4 fruit fly cellular contexts compared by ENCODE assay signal in the genomic region with DNA sequence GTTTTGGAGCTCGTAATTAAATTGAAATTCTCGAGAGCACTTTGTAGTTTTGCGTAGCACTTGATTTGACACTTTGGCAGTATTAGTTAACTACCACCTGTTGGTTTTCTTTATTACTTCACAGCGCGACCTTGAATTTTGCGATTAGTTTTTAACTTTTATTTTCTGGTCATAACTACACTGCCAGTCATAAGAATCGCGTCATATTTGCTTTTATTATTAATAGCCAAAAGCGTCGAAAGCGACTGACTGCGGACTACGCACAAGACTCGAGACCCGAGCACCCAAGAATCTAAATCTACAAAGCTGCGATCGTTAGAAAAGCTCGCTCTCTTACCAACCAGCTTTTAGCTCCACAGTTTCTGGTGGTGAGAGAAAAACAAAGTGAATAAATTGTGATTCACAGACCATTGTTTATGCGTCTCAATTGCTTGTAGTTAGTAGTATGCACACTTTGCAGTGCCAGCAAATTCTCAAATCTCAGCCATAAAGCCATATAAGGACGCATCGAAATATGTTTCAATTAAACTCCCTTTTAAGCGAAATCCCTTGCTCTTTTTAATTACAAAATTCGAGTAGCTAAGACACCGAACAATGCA.
A peak's percentile ranks its signal among the peaks of the same experiment; 100 is the strongest.
TF ChIP-seq lines count a peak whose summit lies in the region.

Gene CG42268, minus strand, starts transcription at position 245 of the 599 bp plus-strand sequence.

- no peak for TF ChIP-seq CTCF in whole organism, embryonic (GFP tag; optimal IDR thresholded peaks at IDR 0.05; lab: Kevin White, UChicago)

TF ChIP-seq in whole organism, adult, 20 proteins besides CTCF, POLR2A, EP300 and RAD21:
- TF ChIP-seq cic (GFP tag; optimal IDR thresholded peaks at IDR 0.05; lab: Kevin White, UChicago) (peak; percentile 57), kay (GFP tag; lab: Kevin White, UChicago; ENCODE audit: borderline replicate concordance) (peak; percentile 89), ovo (GFP tag; optimal IDR thresholded peaks at IDR 0.05; lab: Kevin White, UChicago) (no peak), CG14711 (tag; optimal IDR thresholded peaks at IDR 0.05; lab: Kevin White, UChicago) (no peak), Clk (GFP tag; optimal IDR thresholded peaks at IDR 0.05; lab: Kevin White, UChicago) (no peak), CG11617 (GFP tag; optimal IDR thresholded peaks at IDR 0.05; lab: Kevin White, UChicago) (no peak), CG5204 (GFP tag; optimal IDR thresholded peaks at IDR 0.05; lab: Kevin White, UChicago) (no peak), bab1 (GFP tag; optimal IDR thresholded peaks at IDR 0.05; lab: Kevin White, UChicago) (no peak), CG7045 (GFP tag; optimal IDR thresholded peaks at IDR 0.05; lab: Kevin White, UChicago) (no peak), CG1620 (GFP tag; optimal IDR thresholded peaks at IDR 0.05; lab: Kevin White, UChicago) (no peak), Crg-1 (GFP tag; optimal IDR thresholded peaks at IDR 0.05; lab: Kevin White, UChicago) (no peak), Hr96 (GFP tag; optimal IDR thresholded peaks at IDR 0.05; lab: Kevin White, UChicago) (no peak), CG33017 (tag; optimal IDR thresholded peaks at IDR 0.05; lab: Kevin White, UChicago) (peak; percentile 32), CG7101 (tag; optimal IDR thresholded peaks at IDR 0.05; lab: Kevin White, UChicago) (no peak), Mnt (GFP tag; optimal IDR thresholded peaks at IDR 0.05; lab: Kevin White, UChicago) (no peak), pad (GFP tag; optimal IDR thresholded peaks at IDR 0.05; lab: Kevin White, UChicago) (peak; percentile 6), cnc (optimal IDR thresholded peaks at IDR 0.05; lab: Kevin White, UChicago) (no peak), tj (GFP tag; optimal IDR thresholded peaks at IDR 0.05; lab: Kevin White, UChicago) (no peak), toe (GFP tag; optimal IDR thresholded peaks at IDR 0.05; lab: Kevin White, UChicago) (no peak), CG12768 (GFP tag; optimal IDR thresholded peaks at IDR 0.05; lab: Kevin White, UChicago) (peak; percentile 37)

TF ChIP-seq in whole organism, embryonic, 481 proteins besides CTCF, POLR2A, EP300 and RAD21 (continues in another document):
- no peak for TF ChIP-seq CG7963 (GFP tag; IDR thresholded peaks at IDR 0.05; lab: Robert Waterston, UW; ENCODE audit: partially characterized antibody)
- TF ChIP-seq Rfx (GFP tag; IDR thresholded peaks at IDR 0.05; lab: Robert Waterston, UW) = peak; percentile 30; the same call in 1 of the 2 replicates
- TF ChIP-seq odd (GFP tag; optimal IDR thresholded peaks at IDR 0.05; lab: Kevin White, UChicago) = no peak
- peak; percentile 77 for TF ChIP-seq CG13894 (tag; optimal IDR thresholded peaks at IDR 0.05; lab: Kevin White, UChicago)
- TF ChIP-seq CG7372 (GFP tag; IDR thresholded peaks at IDR 0.05; lab: Robert Waterston, UW) = no peak
- TF ChIP-seq CG11695 (GFP tag; IDR thresholded peaks at IDR 0.05; lab: Robert Waterston, UW) = peak; percentile 71
- TF ChIP-seq CG12659 (GFP tag; optimal IDR thresholded peaks at IDR 0.05; lab: Kevin White, UChicago) = no peak
- TF ChIP-seq CG7357 (GFP tag; IDR thresholded peaks at IDR 0.05; lab: Robert Waterston, UW) = no peak
- TF ChIP-seq shn (GFP tag; optimal IDR thresholded peaks at IDR 0.05; lab: Kevin White, UChicago) = no peak
- peak; percentile 84 for TF ChIP-seq exex (tag; optimal IDR thresholded peaks at IDR 0.05; lab: Kevin White, UChicago)
- peak; percentile 10 for TF ChIP-seq CG15514 (GFP tag; optimal IDR thresholded peaks at IDR 0.05; lab: Kevin White, UChicago)
- no peak for TF ChIP-seq bab2 (GFP tag; optimal IDR thresholded peaks at IDR 0.05; lab: Kevin White, UChicago)
- TF ChIP-seq chinmo (GFP tag; IDR thresholded peaks at IDR 0.05; lab: Robert Waterston, UW; ENCODE audit: partially characterized antibody) = peak; percentile 74; the same call in 1 of the 4 replicates
- TF ChIP-seq GATAe (GFP tag; conservative IDR thresholded peaks at IDR 0.05; lab: Robert Waterston, UW) = no peak; the same call in 1 of the 2 replicates
- no peak for TF ChIP-seq sima (GFP tag; optimal IDR thresholded peaks at IDR 0.05; lab: Kevin White, UChicago)
- no peak for TF ChIP-seq tin (GFP tag; optimal IDR thresholded peaks at IDR 0.05; lab: Kevin White, UChicago)
- TF ChIP-seq gce (GFP tag; IDR thresholded peaks at IDR 0.05; lab: Robert Waterston, UW) = no peak
- TF ChIP-seq CG10147 (GFP tag; optimal IDR thresholded peaks at IDR 0.05; lab: Kevin White, UChicago) = peak; percentile 32
- no peak for TF ChIP-seq CG9437 (GFP tag; optimal IDR thresholded peaks at IDR 0.05; lab: Kevin White, UChicago)
- peak; percentile 46 for TF ChIP-seq BtbVII (GFP tag; optimal IDR thresholded peaks at IDR 0.05; lab: Kevin White, UChicago)
- peak; percentile 85 for TF ChIP-seq Deaf1 (tag; optimal IDR thresholded peaks at IDR 0.05; lab: Kevin White, UChicago)

TF ChIP-seq in whole organism, prepupa, 60 proteins besides CTCF, POLR2A, EP300 and RAD21:
- peak; percentile 59 for TF ChIP-seq fkh (GFP tag; optimal IDR thresholded peaks at IDR 0.05; lab: Kevin White, UChicago)
- no peak for TF ChIP-seq Sox102F (GFP tag; optimal IDR thresholded peaks at IDR 0.05; lab: Kevin White, UChicago)
- TF ChIP-seq CG9139 (GFP tag; optimal IDR thresholded peaks at IDR 0.05; lab: Kevin White, UChicago) = no peak
- TF ChIP-seq topi (GFP tag; optimal IDR thresholded peaks at IDR 0.05; lab: Kevin White, UChicago) = no peak
- no peak for TF ChIP-seq achi (GFP tag; optimal IDR thresholded peaks at IDR 0.05; lab: Kevin White, UChicago)
- TF ChIP-seq Smox (GFP tag; optimal IDR thresholded peaks at IDR 0.05; lab: Kevin White, UChicago) = no peak
- TF ChIP-seq CG31627 (GFP tag; optimal IDR thresholded peaks at IDR 0.05; lab: Kevin White, UChicago) = no peak
- TF ChIP-seq CG6276 (GFP tag; optimal IDR thresholded peaks at IDR 0.05; lab: Kevin White, UChicago) = no peak
- no peak for TF ChIP-seq CG6792 (GFP tag; optimal IDR thresholded peaks at IDR 0.05; lab: Kevin White, UChicago)
- no peak for TF ChIP-seq CG32006 (GFP tag; optimal IDR thresholded peaks at IDR 0.05; lab: Kevin White, UChicago)
- no peak for TF ChIP-seq salr (GFP tag; optimal IDR thresholded peaks at IDR 0.05; lab: Kevin White, UChicago)
- peak; percentile 17 for TF ChIP-seq Eip78C (GFP tag; lab: Kevin White, UChicago)

TF ChIP-seq in whole organism, wandering third instar larva, 38 proteins besides CTCF, POLR2A, EP300 and RAD21:
- TF ChIP-seq OdsH (GFP tag; optimal IDR thresholded peaks at IDR 0.05; lab: Kevin White, UChicago) (no peak), Rel (GFP tag; optimal IDR thresholded peaks at IDR 0.05; lab: Kevin White, UChicago) (no peak), Rel (tag; optimal IDR thresholded peaks at IDR 0.05; lab: Kevin White, UChicago) (peak; percentile 52), h (GFP tag; optimal IDR thresholded peaks at IDR 0.05; lab: Kevin White, UChicago) (no peak)
